Fruit fly (Drosophila melanogaster): ENCODE measurements around the gene peg.
A peak's percentile ranks its signal among the peaks of the same experiment; 100 is the strongest.

Gene peg

dm6 chr3R:21065010-21065695 is 41.2 kb upstream of the peg start, which contains the start of gene AnxB9:
Gene AnxB9 (plus strand): TSS chr3R:21065241.
- TF ChIP-seq Jra (GFP tag; optimal IDR thresholded peaks at IDR 0.05), result peak; percentile 66
- no peak for TF ChIP-seq Vsx2 (GFP tag; optimal IDR thresholded peaks at IDR 0.05; ENCODE audit: partially characterized antibody)
- peak; percentile 47 for TF ChIP-seq fru (GFP tag; optimal IDR thresholded peaks at IDR 0.05)
- peak in 1 of 2 experiments; percentile 36 for TF ChIP-seq foxo (GFP tag; optimal IDR thresholded peaks at IDR 0.05)
- TF ChIP-seq br (GFP tag; optimal IDR thresholded peaks at IDR 0.05), result peak; percentile 52
- TF ChIP-seq Dif (GFP tag; optimal IDR thresholded peaks at IDR 0.05; ENCODE audit: partially characterized antibody), result peak; percentile 72
- peak; percentile 55 for TF ChIP-seq h (GFP tag; optimal IDR thresholded peaks at IDR 0.05)
- TF ChIP-seq OdsH (GFP tag; optimal IDR thresholded peaks at IDR 0.05), result peak; percentile 47
- TF ChIP-seq sv (GFP tag; optimal IDR thresholded peaks at IDR 0.05), result peak; percentile 3
- TF ChIP-seq HLH106 (tag; optimal IDR thresholded peaks at IDR 0.05), result peak; percentile 3
- TF ChIP-seq Hr83 (GFP tag; optimal IDR thresholded peaks at IDR 0.05; ENCODE audit: poor library complexity, severe bottlenecking), result peak; percentile 91
- TF ChIP-seq Hnf4 (GFP tag; optimal IDR thresholded peaks at IDR 0.05), result peak; percentile 39
- TF ChIP-seq brk (GFP tag; optimal IDR thresholded peaks at IDR 0.05), result no peak
- peak; percentile 28 for TF ChIP-seq CG32264 (GFP tag; optimal IDR thresholded peaks at IDR 0.05)
- peak; percentile 64 for TF ChIP-seq Sp1 (GFP tag; optimal IDR thresholded peaks at IDR 0.05)
- no peak for TF ChIP-seq Rel (GFP tag; optimal IDR thresholded peaks at IDR 0.05)
- TF ChIP-seq Rel (tag; optimal IDR thresholded peaks at IDR 0.05), result peak; percentile 44
- no peak for TF ChIP-seq ey (GFP tag; optimal IDR thresholded peaks at IDR 0.05)
- peak; percentile 79 for TF ChIP-seq rgr (GFP tag; optimal IDR thresholded peaks at IDR 0.05)
- TF ChIP-seq CG9705 (GFP tag; optimal IDR thresholded peaks at IDR 0.05), result no peak

- TF ChIP-seq dl (GFP tag; optimal IDR thresholded peaks at IDR 0.05; ENCODE audit: insufficient read depth in 1 of 2, partially characterized antibody in 2 of 2), result peak; percentile 4 to 44
- no peak for TF ChIP-seq Rel (GFP tag; optimal IDR thresholded peaks at IDR 0.05)
- TF ChIP-seq Rel (tag; optimal IDR thresholded peaks at IDR 0.05), result no peak
- TF ChIP-seq Jra (GFP tag; optimal IDR thresholded peaks at IDR 0.05), result peak; percentile 27
- peak; percentile 10 for TF ChIP-seq Hr83 (GFP tag; optimal IDR thresholded peaks at IDR 0.05; ENCODE audit: poor library complexity, severe bottlenecking)
- TF ChIP-seq GATAd (GFP tag; optimal IDR thresholded peaks at IDR 0.05), result no peak
- peak; percentile 37 for TF ChIP-seq Myc (optimal IDR thresholded peaks at IDR 0.05)
- TF ChIP-seq Hnf4 (GFP tag; optimal IDR thresholded peaks at IDR 0.05), result peak; percentile 11
- TF ChIP-seq Dif (GFP tag; optimal IDR thresholded peaks at IDR 0.05; ENCODE audit: partially characterized antibody), result peak; percentile 91
Observed at dm6 chr3R:21064000-21064924, 40.3 kb upstream of the peg start, which contains the start of gene Cortactin. Gene Cortactin (minus strand): TSS chr3R:21064471.

dm6 chr3R:21063433-21063832 is 39.5 kb upstream of the peg start:
- TF ChIP-seq Jra (GFP tag; optimal IDR thresholded peaks at IDR 0.05), result no peak
- TF ChIP-seq rgr (GFP tag; optimal IDR thresholded peaks at IDR 0.05), result no peak
- no peak for TF ChIP-seq dsf (GFP tag; optimal IDR thresholded peaks at IDR 0.05; ENCODE audit: borderline replicate concordance)
- TF ChIP-seq Dfd (GFP tag; optimal IDR thresholded peaks at IDR 0.05), result no peak
- no peak for TF ChIP-seq br (GFP tag; optimal IDR thresholded peaks at IDR 0.05)
- no peak for TF ChIP-seq Hnf4 (GFP tag; optimal IDR thresholded peaks at IDR 0.05)
- TF ChIP-seq Rel (GFP tag; optimal IDR thresholded peaks at IDR 0.05), result no peak
- no peak for TF ChIP-seq Rel (tag; optimal IDR thresholded peaks at IDR 0.05)

- TF ChIP-seq Hr78 (GFP tag; optimal IDR thresholded peaks at IDR 0.05) (no peak), lola (GFP tag; optimal IDR thresholded peaks at IDR 0.05) (no peak), Rel (GFP tag; optimal IDR thresholded peaks at IDR 0.05) (no peak), Rel (tag; optimal IDR thresholded peaks at IDR 0.05) (peak; percentile 72), pan (optimal IDR thresholded peaks at IDR 0.05) (no peak), Myc (optimal IDR thresholded peaks at IDR 0.05) (no peak), CG32264 (GFP tag; optimal IDR thresholded peaks at IDR 0.05) (no peak), Abd-B (GFP tag; optimal IDR thresholded peaks at IDR 0.05) (no peak), GATAd (GFP tag; optimal IDR thresholded peaks at IDR 0.05) (no peak), sage (GFP tag; optimal IDR thresholded peaks at IDR 0.05) (no peak), Dfd (GFP tag; optimal IDR thresholded peaks at IDR 0.05) (no peak), Hr83 (GFP tag; optimal IDR thresholded peaks at IDR 0.05; ENCODE audit: poor library complexity, severe bottlenecking) (peak; percentile 56), ey (GFP tag; optimal IDR thresholded peaks at IDR 0.05) (no peak), OdsH (GFP tag; optimal IDR thresholded peaks at IDR 0.05) (no peak), dsf (GFP tag; optimal IDR thresholded peaks at IDR 0.05; ENCODE audit: borderline replicate concordance) (no peak), CG9705 (GFP tag; optimal IDR thresholded peaks at IDR 0.05) (no peak), Hnf4 (GFP tag; optimal IDR thresholded peaks at IDR 0.05) (peak; percentile 48), CrebA (GFP tag; optimal IDR thresholded peaks at IDR 0.05; ENCODE audit: borderline replicate concordance) (no peak), jim (GFP tag; optimal IDR thresholded peaks at IDR 0.05) (no peak), dmrt93B (GFP tag; optimal IDR thresholded peaks at IDR 0.05) (no peak), HLH106 (tag; optimal IDR thresholded peaks at IDR 0.05) (no peak), sv (GFP tag; optimal IDR thresholded peaks at IDR 0.05) (no peak), psq (GFP tag; optimal IDR thresholded peaks at IDR 0.05) (peak; percentile 7), rgr (GFP tag; optimal IDR thresholded peaks at IDR 0.05) (peak; percentile 38), Dif (GFP tag; optimal IDR thresholded peaks at IDR 0.05; ENCODE audit: partially characterized antibody) (peak; percentile 69), Jra (GFP tag; optimal IDR thresholded peaks at IDR 0.05) (no peak), woc (GFP tag; optimal IDR thresholded peaks at IDR 0.05) (no peak)
Observed at dm6 chr3R:21060430-21061245, 36.7 kb upstream of the peg start, which contains the start of gene Mvl. Gene Mvl (minus strand): TSS chr3R:21060800.

All from whole organism, wandering third instar larva.